Fruit fly (Drosophila melanogaster): ENCODE results near the gene CG3552.
A peak's percentile ranks its signal among the peaks of the same experiment; 100 is the strongest.

CG3552 gene

DNA sequence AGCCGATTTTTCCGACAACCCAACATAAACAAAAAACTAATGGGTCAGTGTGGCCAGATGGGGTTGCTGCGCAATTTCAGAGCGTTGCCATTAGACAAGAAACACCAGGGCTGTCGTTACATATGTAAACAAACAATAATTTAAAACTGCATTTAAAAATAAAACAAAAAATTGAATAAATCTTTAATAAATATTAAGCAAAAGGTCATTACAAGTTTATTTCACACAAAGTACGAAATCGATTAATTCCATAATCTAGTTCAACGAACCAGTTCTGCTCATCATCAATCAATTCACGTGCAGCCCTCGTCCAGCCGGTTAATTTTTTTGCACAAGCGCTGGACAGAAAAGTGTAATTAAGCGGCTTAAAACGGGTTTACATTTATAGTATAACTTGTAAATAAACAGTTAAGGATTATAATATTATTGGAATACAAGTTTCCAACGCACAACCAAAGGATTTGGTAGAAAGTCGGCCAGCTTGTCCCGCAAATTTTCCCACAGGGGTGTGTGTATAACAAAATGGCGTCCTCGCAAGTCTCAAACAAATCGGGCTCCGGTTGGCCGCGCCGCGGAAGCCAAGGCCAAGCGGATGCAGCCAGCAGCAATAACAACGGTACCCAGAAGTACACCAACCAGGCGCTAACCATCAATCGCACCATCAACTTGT lies 45.2 kb upstream of the CG3552 start, which contains the start of the genes CG4022 and Cpsf5 (continued):
- TF ChIP-seq Fer3 (tag; optimal IDR thresholded peaks at IDR 0.05) (peak; percentile 78), CG9932 (GFP tag; IDR thresholded peaks at IDR 0.05) (peak; percentile 93), Drgx (GFP tag; IDR thresholded peaks at IDR 0.05) (peak; percentile 39), CG13296 (GFP tag; optimal IDR thresholded peaks at IDR 0.05) (peak; percentile 72), dan (GFP tag; IDR thresholded peaks at IDR 0.05) (no peak), pros (GFP tag; optimal IDR thresholded peaks at IDR 0.05) (no peak), eyg (GFP tag; optimal IDR thresholded peaks at IDR 0.05) (peak; percentile 2), CG7928 (GFP tag; optimal IDR thresholded peaks at IDR 0.05) (peak; percentile 98), CG13894 (tag; optimal IDR thresholded peaks at IDR 0.05) (no peak), schlank (tag; optimal IDR thresholded peaks at IDR 0.05) (peak; percentile 63), CG14014 (GFP tag; IDR thresholded peaks at IDR 0.05) (peak; percentile 82), Asciz (GFP tag; optimal IDR thresholded peaks at IDR 0.05) (peak; percentile 52), twi (tag; optimal IDR thresholded peaks at IDR 0.05) (peak; percentile 83), gcm2 (GFP tag; optimal IDR thresholded peaks at IDR 0.05) (peak; percentile 53), sob (GFP tag; IDR thresholded peaks at IDR 0.05) (peak; percentile 87), jing (GFP tag; optimal IDR thresholded peaks at IDR 0.05) (peak; percentile 12), nmo (GFP tag; optimal IDR thresholded peaks at IDR 0.05) (peak; percentile 91), H2.0 (GFP tag; IDR thresholded peaks at IDR 0.05) (peak; percentile 81), ssp (GFP tag; IDR thresholded peaks at IDR 0.05) (peak; percentile 70), ttk (GFP tag; IDR thresholded peaks at IDR 0.05) (peak; percentile 77), CG7987 (GFP tag; optimal IDR thresholded peaks at IDR 0.05) (no peak), scrt (GFP tag; optimal IDR thresholded peaks at IDR 0.05) (peak; percentile 66), z (GFP tag; IDR thresholded peaks at IDR 0.05) (no peak), CkIIα-i1 (GFP tag; IDR thresholded peaks at IDR 0.05) (no peak), Sry-δ (GFP tag; optimal IDR thresholded peaks at IDR 0.05) (peak; percentile 42), Mad (GFP tag; optimal IDR thresholded peaks at IDR 0.05) (peak; percentile 85), chif (GFP tag; optimal IDR thresholded peaks at IDR 0.05) (peak; percentile 63 to 70), vvl (GFP tag; IDR thresholded peaks at IDR 0.05) (peak; percentile 85), B-H1 (GFP tag; IDR thresholded peaks at IDR 0.05) (peak; percentile 63; the same call in 2 of the 3 replicates), Xbp1 (GFP tag; optimal IDR thresholded peaks at IDR 0.05) (peak; percentile 84), CG6689 (GFP tag; IDR thresholded peaks at IDR 0.05) (peak; percentile 79), Dp (GFP tag; optimal IDR thresholded peaks at IDR 0.05) (peak; percentile 28), Sin3A (optimal IDR thresholded peaks at IDR 0.05) (peak; percentile 77), CG34376 (GFP tag; optimal IDR thresholded peaks at IDR 0.05) (peak; percentile 23), ham (GFP tag; IDR thresholded peaks at IDR 0.05) (peak; percentile 52; the same call in 1 of the 2 replicates), CG6813 (GFP tag; optimal IDR thresholded peaks at IDR 0.05) (no peak), CG42726 (GFP tag; IDR thresholded peaks at IDR 0.05; ENCODE audit: partially characterized antibody) (no peak), Ada2b (GFP tag; IDR thresholded peaks at IDR 0.05) (peak; percentile 78), fd3F (GFP tag; optimal IDR thresholded peaks at IDR 0.05) (peak; percentile 87), Stat92E (GFP tag; optimal IDR thresholded peaks at IDR 0.05) (peak in 1 of 3 experiments; percentile 73), CG6254 (GFP tag; optimal IDR thresholded peaks at IDR 0.05) (peak; percentile 51), pita (GFP tag; optimal IDR thresholded peaks at IDR 0.05) (no peak), grau (tag; optimal IDR thresholded peaks at IDR 0.05) (peak; percentile 86), CG33557 (GFP tag; optimal IDR thresholded peaks at IDR 0.05) (peak; percentile 86), klu (GFP tag; IDR thresholded peaks at IDR 0.05) (peak; percentile 77), CG14441 (GFP tag; IDR thresholded peaks at IDR 0.05) (peak; percentile 83), sens (GFP tag) (peak; percentile 92), Awh (GFP tag; IDR thresholded peaks at IDR 0.05) (peak; percentile 62; the same call in 1 of the 2 replicates), HHEX (GFP tag; optimal IDR thresholded peaks at IDR 0.05) (peak; percentile 69), CG10462 (GFP tag; optimal IDR thresholded peaks at IDR 0.05) (peak; percentile 67)

Data from whole organism, embryonic.